Fruit fly (Drosophila melanogaster): Measurements from ENCODE around the gene vib.

vib gene

dm6 chr3R:19180263-19180893, 46.1 kb downstream of the vib start, which contains the start of the genes CG5555 and myd:
Gene CG5555 (minus strand): TSS chr3R:19180538.
Gene myd (plus strand): TSS chr3R:19180659.
- TF ChIP-seq EcR (GFP tag; optimal IDR thresholded peaks at IDR 0.05) = no peak
- TF ChIP-seq usp (GFP tag; optimal IDR thresholded peaks at IDR 0.05) = no peak
- TF ChIP-seq psq (optimal IDR thresholded peaks at IDR 0.05) = no peak
- TF ChIP-seq pan (optimal IDR thresholded peaks at IDR 0.05) = no peak
- no peak for TF ChIP-seq Dll (optimal IDR thresholded peaks at IDR 0.05)
- TF ChIP-seq CG8478 (optimal IDR thresholded peaks at IDR 0.05) = no peak

DNA sequence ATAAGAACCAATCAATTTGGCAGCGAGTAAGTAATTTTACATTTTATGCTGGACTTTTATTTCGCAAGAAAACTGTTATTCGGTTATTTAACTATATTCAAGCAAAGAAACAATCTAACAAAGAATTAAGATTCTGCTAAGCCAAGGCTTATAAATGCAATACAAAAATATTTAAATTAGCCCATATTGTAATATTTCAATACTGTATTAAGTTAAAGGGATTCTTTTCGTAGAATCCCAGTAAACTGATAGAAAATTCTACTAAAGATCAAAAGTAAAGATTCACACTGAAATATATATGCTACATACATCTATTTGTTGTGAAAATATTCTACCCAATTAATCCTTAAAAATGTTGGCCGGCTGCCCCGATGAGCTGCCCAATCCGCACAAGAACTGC, 49.8 kb downstream of the vib start, which contains the start of gene CG14282:
Gene CG14282 (plus strand): TSS at position 301 of the 400 bp plus-strand sequence.
- TF ChIP-seq pan (optimal IDR thresholded peaks at IDR 0.05) = no peak
- no peak for TF ChIP-seq EcR (GFP tag; optimal IDR thresholded peaks at IDR 0.05)
- TF ChIP-seq CG8478 (optimal IDR thresholded peaks at IDR 0.05) = no peak
- no peak for TF ChIP-seq usp (GFP tag; optimal IDR thresholded peaks at IDR 0.05)
- no peak for TF ChIP-seq psq (optimal IDR thresholded peaks at IDR 0.05)
- no peak for TF ChIP-seq Dll (optimal IDR thresholded peaks at IDR 0.05)

dm6 chr3R:19174512-19174911, 51.9 kb downstream of the vib start:
- TF ChIP-seq CG8478 (optimal IDR thresholded peaks at IDR 0.05) (no peak), Dll (optimal IDR thresholded peaks at IDR 0.05) (no peak), EcR (GFP tag; optimal IDR thresholded peaks at IDR 0.05) (no peak), usp (GFP tag; optimal IDR thresholded peaks at IDR 0.05) (no peak), pan (optimal IDR thresholded peaks at IDR 0.05) (no peak), psq (optimal IDR thresholded peaks at IDR 0.05) (no peak)

DNA sequence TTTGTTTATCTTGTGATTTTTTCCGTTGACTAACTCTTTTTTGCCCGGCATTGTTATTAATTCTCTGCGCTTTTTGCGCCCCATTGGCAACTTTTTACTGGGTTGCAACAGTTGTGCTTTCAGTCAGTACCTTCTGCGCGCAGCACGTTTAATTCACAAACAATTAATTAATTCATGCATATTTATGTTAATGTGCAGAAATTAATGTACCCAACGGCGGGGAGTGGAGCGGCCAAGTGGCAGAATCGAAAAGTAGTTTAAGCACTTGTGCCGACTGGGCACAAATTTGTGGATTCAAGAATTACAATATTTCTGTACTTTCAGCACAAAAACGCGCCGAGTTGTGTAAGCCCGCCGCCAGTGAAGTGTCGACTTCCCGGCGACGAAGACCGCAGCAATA, 58.9 kb downstream of the vib start:
- TF ChIP-seq usp (GFP tag; optimal IDR thresholded peaks at IDR 0.05) = no peak

DNA sequence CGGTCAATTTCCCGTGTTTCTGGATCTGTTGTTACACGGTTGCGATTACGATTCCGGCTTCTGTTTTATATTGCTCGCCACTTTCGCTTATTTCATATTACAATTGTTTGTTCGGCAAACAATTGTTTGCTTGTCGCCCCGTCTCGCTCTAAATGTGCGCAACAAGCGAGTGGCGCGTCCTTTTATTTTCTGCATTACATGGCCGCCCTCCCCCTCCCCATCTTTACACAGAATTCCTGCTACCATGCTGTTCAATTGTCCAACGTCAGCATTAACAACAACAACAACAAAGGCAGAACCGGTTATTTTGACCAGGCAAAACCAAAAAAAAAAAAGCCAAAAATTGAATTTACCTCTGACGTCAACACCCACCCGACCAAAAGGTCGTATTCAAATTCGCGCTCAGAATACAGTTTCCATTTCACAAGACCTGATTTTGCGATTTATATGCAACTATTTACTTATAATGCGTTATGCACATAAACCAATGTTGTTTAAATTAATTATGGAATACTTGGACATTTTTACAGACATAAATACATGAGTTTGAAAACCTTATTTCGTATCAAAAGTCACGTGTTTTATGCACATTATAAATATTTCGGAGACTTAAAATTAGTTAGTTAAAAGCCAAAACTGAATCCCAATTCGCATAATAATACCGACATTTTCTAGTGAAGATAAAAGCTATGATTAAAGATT, 60.2 kb downstream of the vib start:
- TF ChIP-seq psq (optimal IDR thresholded peaks at IDR 0.05) (no peak), pan (optimal IDR thresholded peaks at IDR 0.05) (no peak), EcR (GFP tag; optimal IDR thresholded peaks at IDR 0.05) (no peak), Dll (optimal IDR thresholded peaks at IDR 0.05) (no peak), usp (GFP tag; optimal IDR thresholded peaks at IDR 0.05) (no peak), CG8478 (optimal IDR thresholded peaks at IDR 0.05) (no peak)

- TF ChIP-seq Dll (optimal IDR thresholded peaks at IDR 0.05) = peak; percentile 80
- TF ChIP-seq EcR (GFP tag; optimal IDR thresholded peaks at IDR 0.05) = no peak
These were observed 60.8 kb downstream of the vib start for dm6 chr3R:19165620-19166055.

All from whole organism.